4 worm cellular contexts compared by ENCODE assay signal in the genomic region with DNA sequence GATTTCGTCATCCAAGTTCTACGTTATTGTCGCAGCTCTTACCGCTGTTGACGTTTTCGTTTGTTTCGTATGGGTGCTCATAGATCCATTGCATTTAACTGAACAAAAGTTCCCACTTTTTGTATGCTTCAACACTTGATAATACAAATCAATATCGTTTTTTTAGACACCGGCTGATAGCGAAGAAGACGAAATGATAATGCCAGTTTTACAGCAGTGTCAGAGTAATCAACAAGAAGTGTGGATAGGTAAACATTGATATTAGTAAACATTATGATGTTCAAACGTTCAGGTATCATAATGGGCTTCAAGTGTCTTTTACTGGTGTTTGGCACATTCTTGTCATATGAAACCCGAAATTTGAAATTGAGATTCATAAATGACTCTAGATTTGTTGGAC.
A peak's percentile ranks its signal among the peaks of the same experiment; 100 is the strongest.
TF ChIP-seq lines count a peak whose summit lies in the region.

No protein-coding gene starts in this region.

TF ChIP-seq in whole organism, L3 larva, 47 proteins besides CTCF, POLR2A, EP300 and RAD21:
- no peak for TF ChIP-seq lin-39 (tag; optimal IDR thresholded peaks at IDR 0.05; lab: Kevin White, UChicago)
- TF ChIP-seq skn-1 (tag; optimal IDR thresholded peaks at IDR 0.05; lab: Kevin White, UChicago): no peak
- TF ChIP-seq aly-2 (tag; optimal IDR thresholded peaks at IDR 0.05; lab: Kevin White, UChicago): no peak
- no peak for TF ChIP-seq fkh-10 (GFP tag; optimal IDR thresholded peaks at IDR 0.05; lab: Kevin White, UChicago)
- TF ChIP-seq nhr-43 (tag; optimal IDR thresholded peaks at IDR 0.05; lab: Kevin White, UChicago; ENCODE audit: poor library complexity, severe bottlenecking): no peak
- TF ChIP-seq eor-1 (tag; optimal IDR thresholded peaks at IDR 0.05; lab: Kevin White, UChicago): no peak
- no peak for TF ChIP-seq nhr-12 (tag; optimal IDR thresholded peaks at IDR 0.05; lab: Kevin White, UChicago)
- TF ChIP-seq nhr-11 (tag; optimal IDR thresholded peaks at IDR 0.05; lab: Kevin White, UChicago): no peak
- peak; percentile 72 for TF ChIP-seq elt-2 (tag; optimal IDR thresholded peaks at IDR 0.05; lab: Kevin White, UChicago)
- no peak for TF ChIP-seq fos-1 (tag; optimal IDR thresholded peaks at IDR 0.05; lab: Kevin White, UChicago)
- TF ChIP-seq mdl-1 (tag; optimal IDR thresholded peaks at IDR 0.05; lab: Kevin White, UChicago): no peak
- TF ChIP-seq pha-4 (tag; optimal IDR thresholded peaks at IDR 0.05; lab: Kevin White, UChicago): peak; percentile 62
TF ChIP-seq in whole organism, L3 larva: peak in this region for 2.

TF ChIP-seq in whole organism, L4 larva, 104 proteins besides CTCF, POLR2A, EP300 and RAD21 (continues in another document):
- TF ChIP-seq Y105C5A.15 (GFP tag; IDR thresholded peaks at IDR 0.05; lab: Robert Waterston, UW): no peak
- TF ChIP-seq T26A8.4 (GFP tag; IDR thresholded peaks at IDR 0.05; lab: Robert Waterston, UW): no peak
- no peak for TF ChIP-seq ceh-82 (tag; optimal IDR thresholded peaks at IDR 0.05; lab: Kevin White, UChicago)
- no peak for TF ChIP-seq T20F7.1 (GFP tag; optimal IDR thresholded peaks at IDR 0.05; lab: Kevin White, UChicago)
- TF ChIP-seq aha-1 (tag; lab: Kevin White, UChicago): no peak
- no peak for TF ChIP-seq zag-1 (tag; optimal IDR thresholded peaks at IDR 0.05; lab: Kevin White, UChicago)
- no peak for TF ChIP-seq lsy-2 (tag; optimal IDR thresholded peaks at IDR 0.05; lab: Kevin White, UChicago)
- no peak for TF ChIP-seq ZK546.5 (tag; optimal IDR thresholded peaks at IDR 0.05; lab: Kevin White, UChicago)
- TF ChIP-seq nhr-28 (tag; optimal IDR thresholded peaks at IDR 0.05; lab: Kevin White, UChicago): peak; percentile 33
- TF ChIP-seq tag-97 (GFP tag; IDR thresholded peaks at IDR 0.05; lab: Robert Waterston, UW): no peak
- no peak for TF ChIP-seq F49E8.2 (tag; optimal IDR thresholded peaks at IDR 0.05; lab: Kevin White, UChicago; ENCODE audit: borderline replicate concordance)
- no peak for TF ChIP-seq nhr-102 (tag; optimal IDR thresholded peaks at IDR 0.05; lab: Kevin White, UChicago)
- no peak for TF ChIP-seq mxl-2 (GFP tag; conservative IDR thresholded peaks at IDR 0.05; lab: Robert Waterston, UW)
- TF ChIP-seq pqm-1 (tag; optimal IDR thresholded peaks at IDR 0.05; lab: Kevin White, UChicago): peak; percentile 50
- TF ChIP-seq dve-1 (tag; optimal IDR thresholded peaks at IDR 0.05; lab: Kevin White, UChicago; ENCODE audit: insufficient read depth): peak; percentile 58
- no peak for TF ChIP-seq duxl-1 (tag; optimal IDR thresholded peaks at IDR 0.05; lab: Kevin White, UChicago; ENCODE audit: poor library complexity)
- peak; percentile 37 for TF ChIP-seq hlh-11 (tag; optimal IDR thresholded peaks at IDR 0.05; lab: Kevin White, UChicago)
- no peak for TF ChIP-seq rbr-2 (tag; optimal IDR thresholded peaks at IDR 0.05; lab: Kevin White, UChicago)
- no peak for TF ChIP-seq nhr-41 (GFP tag; IDR thresholded peaks at IDR 0.05; lab: Robert Waterston, UW)
- no peak for TF ChIP-seq daf-16 (GFP tag; optimal IDR thresholded peaks at IDR 0.05; lab: Kevin White, UChicago)
- peak; percentile 99 for TF ChIP-seq daf-16 (tag; optimal IDR thresholded peaks at IDR 0.05; lab: Kevin White, UChicago)
- TF ChIP-seq unc-39 (tag; optimal IDR thresholded peaks at IDR 0.05; lab: Kevin White, UChicago): no peak
- TF ChIP-seq mep-1 (tag; optimal IDR thresholded peaks at IDR 0.05; lab: Kevin White, UChicago): no peak
- TF ChIP-seq zip-11 (GFP tag; IDR thresholded peaks at IDR 0.05; lab: Robert Waterston, UW): no peak
- 0 out of 2 replicates have a peak, but pooled peaks have one; percentile 48 for TF ChIP-seq php-3 (GFP tag; IDR thresholded peaks at IDR 0.05; lab: Robert Waterston, UW)

TF ChIP-seq in whole organism, late embryonic, 69 proteins besides CTCF, POLR2A, EP300 and RAD21:
- TF ChIP-seq elt-2 (tag; optimal IDR thresholded peaks at IDR 0.05; lab: Kevin White, UChicago) (peak; percentile 11), ceh-45 (GFP tag; IDR thresholded peaks at IDR 0.05; lab: Robert Waterston, UW) (no peak), mec-3 (tag; optimal IDR thresholded peaks at IDR 0.05; lab: Kevin White, UChicago; ENCODE audit: borderline replicate concordance) (no peak), syd-9 (tag; optimal IDR thresholded peaks at IDR 0.05; lab: Kevin White, UChicago) (no peak)

TF ChIP-seq in whole organism, young adult, 124 proteins besides CTCF, POLR2A, EP300 and RAD21:
- TF ChIP-seq nhr-80 (tag; optimal IDR thresholded peaks at IDR 0.05; lab: Kevin White, UChicago) (peak; percentile 27), let-526 (GFP tag; IDR thresholded peaks at IDR 0.05; lab: Robert Waterston, UW) (no peak)
TF ChIP-seq in whole organism, young adult: peak in this region for 1.
